Worm (Caenorhabditis elegans) whole organism, L4 larva: ENCODE results near the gene iscu-1.

ENCODE experiments used
- F44E2.7 ChIP-seq: fragments of 200-800 bp; sonication (Bioruptor generic); IDR thresholded peaks from 2 replicates; pipeline ENCODE4 v2.1.2; 2022; ENCODE audit warnings: missing genetic modification characterization, missing compliant biosample characterization
- R02D3.7 ChIP-seq: fragments of 150-350 bp; sonication (generic microtip); optimal IDR thresholded peaks from 3 replicates; lab custom pipeline; 2014; ENCODE audit warnings: missing biosample characterization, missing genetic modification characterization
- T20F7.1 ChIP-seq: fragments of 200-800 bp; sonication (Bioruptor generic); optimal IDR thresholded peaks from 2 replicates; lab custom pipeline; 2018; ENCODE audit warnings: mild to moderate bottlenecking, missing genetic modification characterization, missing compliant biosample characterization
- ZK546.5 ChIP-seq, 2 experiments: sonication (generic microtip); optimal IDR thresholded peaks; 2 replicates each; lab custom pipeline; 2017; ENCODE audit warnings: missing biosample characterization in 2 of 2, missing genetic modification characterization in 2 of 2
- ama-1 ChIP-seq: fragments of 150-350 bp; optimal IDR thresholded peaks from 2 replicates; lab custom pipeline; 2014; ENCODE audit warnings: inconsistent platforms, mixed read lengths
- arid-1 ChIP-seq: fragments of 200-800 bp; sonication (Bioruptor generic); conservative IDR thresholded peaks from 2 replicates; pipeline ENCODE4 v1.3.6; 2022; ENCODE audit warnings: missing genetic modification reagents, missing genetic modification characterization, missing compliant biosample characterization
- ceh-32 ChIP-seq: sonication (generic microtip); optimal IDR thresholded peaks from 2 replicates; lab custom pipeline; 2016; ENCODE audit warnings: mild to moderate bottlenecking, missing genetic modification characterization, missing compliant biosample characterization; ENCODE audit not compliant: poor library complexity
- duxl-1 ChIP-seq: sonication (generic microtip); optimal IDR thresholded peaks from 2 replicates; lab custom pipeline; 2016; ENCODE audit warnings: mild to moderate bottlenecking, missing genetic modification characterization, moderate library complexity, missing compliant biosample characterization; ENCODE audit not compliant: poor library complexity
- hlh-30 ChIP-seq: sonication (generic microtip); optimal IDR thresholded peaks from 2 replicates; lab custom pipeline; 2017; ENCODE audit warnings: antibody characterized with exemption, mild to moderate bottlenecking, missing genetic modification characterization, missing compliant biosample characterization; ENCODE audit not compliant: insufficient read depth
- lim-7 ChIP-seq: fragments of 200-800 bp; sonication (Bioruptor generic); IDR thresholded peaks from 2 replicates; pipeline ENCODE4 v1.3.6; 2022; ENCODE audit warnings: missing genetic modification characterization, missing compliant biosample characterization
- lin-1 ChIP-seq: fragments of 200-800 bp; sonication (Bioruptor generic); IDR thresholded peaks from 2 replicates; pipeline ENCODE4 v1.3.6; 2022; ENCODE audit warnings: missing genetic modification reagents, missing genetic modification characterization, missing compliant biosample characterization
- lin-13 ChIP-seq: fragments of 150-350 bp; optimal IDR thresholded peaks from 2 replicates; lab custom pipeline; 2014; ENCODE audit warnings: missing biosample characterization, missing genetic modification reagents, missing genetic modification characterization
- lin-15B ChIP-seq: fragments of 150-350 bp; sonication (generic microtip); optimal IDR thresholded peaks from 3 replicates; lab custom pipeline; 2014; ENCODE audit warnings: missing biosample characterization, missing genetic modification characterization
- madf-5 ChIP-seq, 2 experiments: fragments of 200-800 bp; sonication (Bioruptor generic); IDR thresholded peaks; 2 replicates each; pipeline ENCODE4 v1.3.6; 2022; ENCODE audit warnings: missing compliant biosample characterization in 2 of 2, missing genetic modification characterization in 2 of 2
- mdl-1 ChIP-seq, 2 experiments: fragments of 150-350 bp in 1 of 2; sonication (generic microtip) in 1 of 2; optimal IDR thresholded peaks; 2 replicates each; lab custom pipeline; 2014 to 2017; ENCODE audit warnings: missing biosample characterization in 2 of 2, missing genetic modification characterization in 2 of 2
- mxl-2 ChIP-seq: fragments of 200-800 bp; sonication (Bioruptor generic); conservative IDR thresholded peaks from 2 replicates; pipeline ENCODE4 v1.3.6; 2022; ENCODE audit warnings: missing genetic modification reagents, missing genetic modification characterization, missing compliant biosample characterization
- mxl-3 ChIP-seq: fragments of 200-800 bp; sonication (Bioruptor generic); optimal IDR thresholded peaks from 2 replicates; lab custom pipeline; 2018; ENCODE audit warnings: mild to moderate bottlenecking, missing genetic modification characterization, missing compliant biosample characterization
- nhr-102 ChIP-seq: sonication (generic microtip); optimal IDR thresholded peaks from 2 replicates; lab custom pipeline; 2016; ENCODE audit warnings: mild to moderate bottlenecking, missing genetic modification characterization, moderate library complexity, missing compliant biosample characterization
- nhr-42 ChIP-seq: fragments of 200-800 bp; sonication (Bioruptor generic); IDR thresholded peaks from 2 replicates; pipeline ENCODE4 v1.3.6; 2022; ENCODE audit warnings: missing genetic modification characterization, missing compliant biosample characterization
- nhr-48 ChIP-seq: sonication (generic microtip); optimal IDR thresholded peaks from 2 replicates; lab custom pipeline; 2016; ENCODE audit warnings: mild to moderate bottlenecking, missing genetic modification characterization, missing compliant biosample characterization
- pha-4 ChIP-seq, 2 experiments: fragments of 150-350 bp in 1 of 2; fragments of 200-800 bp in 1 of 2; sonication (Bioruptor generic) in 1 of 2; IDR thresholded peaks in 1 of 2; optimal IDR thresholded peaks in 1 of 2; 2 replicates each; pipeline versions ENCODE4 v1.3.6 to Lab custom; 2014 to 2022; ENCODE audit warnings: missing genetic modification characterization in 2 of 2, missing genetic modification reagents in 2 of 2, missing biosample characterization in 1 of 2, missing compliant biosample characterization in 1 of 2
- pqm-1 ChIP-seq: sonication (generic microtip); optimal IDR thresholded peaks from 2 replicates; lab custom pipeline; 2017; ENCODE audit warnings: missing biosample characterization, missing genetic modification characterization
- skn-1 ChIP-seq: fragments of 150-350 bp; optimal IDR thresholded peaks from 2 replicates; lab custom pipeline; 2014; ENCODE audit warnings: missing biosample characterization, missing genetic modification characterization
- spr-1 ChIP-seq: sonication (generic microtip); optimal IDR thresholded peaks from 2 replicates; lab custom pipeline; 2016; ENCODE audit warnings: mild to moderate bottlenecking, missing genetic modification characterization, missing compliant biosample characterization
- ztf-7 ChIP-seq: fragments of 150-350 bp; optimal IDR thresholded peaks from 2 replicates; lab custom pipeline; 2014; ENCODE audit warnings: missing biosample characterization, missing genetic modification characterization

iscu-1 gene

DNA sequence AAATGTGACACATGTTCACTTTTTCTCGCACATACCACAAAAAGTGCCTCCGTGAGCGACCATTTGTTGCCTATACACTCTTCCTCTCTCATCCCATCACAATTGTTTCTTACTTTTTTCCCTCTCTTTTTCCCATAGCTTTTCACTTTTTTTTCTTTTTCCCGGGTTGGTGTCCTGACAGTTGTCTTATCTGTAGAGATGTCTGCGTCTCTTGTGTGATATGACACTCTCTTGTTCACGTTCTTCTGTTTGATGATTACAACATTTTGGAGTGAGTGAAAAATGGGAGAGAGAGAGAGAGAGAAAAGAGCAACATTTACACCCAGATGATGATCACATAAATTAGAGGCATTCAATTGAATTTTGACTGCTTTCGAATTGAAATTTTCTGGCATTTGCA is 42.6 kb downstream of the iscu-1 start (continued):
- no peak for TF ChIP-seq ceh-32 (tag; lab: Kevin White, UChicago)
- peak; percentile 78 for TF ChIP-seq pqm-1
- TF ChIP-seq lin-13: peak; percentile 5
- no peak for TF ChIP-seq lim-7 (GFP tag; lab: Robert Waterston, UW)
- TF ChIP-seq pha-4 (GFP tag; IDR thresholded peaks at IDR 0.05; lab: Robert Waterston, UW): no peak
- TF ChIP-seq pha-4 (tag; optimal IDR thresholded peaks at IDR 0.05; lab: Kevin White, UChicago): peak; percentile 1
- TF ChIP-seq mdl-1 (tag; optimal IDR thresholded peaks at IDR 0.05; lab: Kevin White, UChicago): peak in 1 of 2 experiments; percentile 38
- TF ChIP-seq skn-1 (tag; lab: Kevin White, UChicago): no peak
- peak; percentile 37 for TF ChIP-seq spr-1

DNA sequence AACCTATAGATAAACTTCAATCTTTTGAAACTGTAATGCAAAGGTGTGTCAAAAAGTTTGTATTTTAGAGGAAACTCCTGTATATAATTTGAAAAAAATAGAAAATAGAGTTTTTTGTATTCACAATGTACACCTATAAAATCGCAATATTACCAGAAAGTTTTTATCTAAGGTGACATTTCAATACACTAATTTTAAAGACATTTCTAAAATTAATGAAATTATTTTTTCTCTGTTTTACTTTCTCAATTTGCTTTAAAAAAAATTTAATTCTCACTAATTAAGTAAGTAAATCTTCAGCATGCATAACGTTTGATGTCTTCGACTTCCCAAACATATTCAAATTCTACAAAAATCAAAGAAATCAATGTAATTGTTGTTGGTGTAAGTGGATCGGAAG is 43.8 kb downstream of the iscu-1 start, which contains the start of gene rga-5:
Gene rga-5 (plus strand): TSS at position 301 of the 400 bp plus-strand sequence.
- TF ChIP-seq arid-1 (no peak), nhr-42 (GFP tag; lab: Robert Waterston, UW) (no peak), mxl-3 (GFP tag; lab: Kevin White, UChicago) (no peak), ZK546.5 (tag; optimal IDR thresholded peaks at IDR 0.05; lab: Kevin White, UChicago) (no peak), nhr-102 (no peak), F44E2.7 (GFP tag; lab: Robert Waterston, UW) (no peak), ztf-7 (tag; lab: Kevin White, UChicago) (no peak), R02D3.7 (tag; lab: Kevin White, UChicago) (no peak), T20F7.1 (no peak), lin-1 (no peak), hlh-30 (tag; lab: Kevin White, UChicago) (no peak), duxl-1 (tag; lab: Kevin White, UChicago) (no peak), madf-5 (GFP tag; IDR thresholded peaks at IDR 0.05; lab: Robert Waterston, UW) (no peak), nhr-48 (tag; lab: Kevin White, UChicago) (no peak), lin-15B (tag; lab: Kevin White, UChicago) (no peak), ama-1 (lab: Kevin White, UChicago) (no peak), mxl-2 (no peak)
